Worm (Caenorhabditis elegans): ENCODE results near the gene cuc-1.

ce11 chrIII:7815571-7816348, 45.0 kb downstream of the cuc-1 start:
- no peak for TF ChIP-seq ztf-11 (tag; optimal IDR thresholded peaks at IDR 0.05)
- TF ChIP-seq unc-62 (GFP tag; optimal IDR thresholded peaks at IDR 0.05), result no peak

Measured in whole organism, mixed stage, embryonic.